Fruit fly (Drosophila melanogaster): Measurements from ENCODE around the gene MED11.

The MED11 gene

dm6 chr3L:18765657-18766592, 20.3 kb downstream of the MED11 start (continued):
- TF ChIP-seq Abd-B (GFP tag; optimal IDR thresholded peaks at IDR 0.05) (no peak), CG7963 (GFP tag; IDR thresholded peaks at IDR 0.05; ENCODE audit: partially characterized antibody) (no peak), gsb (GFP tag; IDR thresholded peaks at IDR 0.05) (no peak), ssp (GFP tag; IDR thresholded peaks at IDR 0.05) (no peak), CG14860 (GFP tag; IDR thresholded peaks at IDR 0.05; ENCODE audit: partially characterized antibody) (no peak), CoRest (tag; optimal IDR thresholded peaks at IDR 0.05) (peak; percentile 11), CG32772 (GFP tag; IDR thresholded peaks at IDR 0.05) (no peak), ab (GFP tag; optimal IDR thresholded peaks at IDR 0.05) (no peak), Hmr (GFP tag; optimal IDR thresholded peaks at IDR 0.05) (peak; percentile 40), Hmx (GFP tag; optimal IDR thresholded peaks at IDR 0.05) (no peak), wor (GFP tag; IDR thresholded peaks at IDR 0.05) (no peak), esg (GFP tag; conservative IDR thresholded peaks at IDR 0.05) (no peak; the same call in 1 of the 2 replicates), NFAT (GFP tag; IDR thresholded peaks at IDR 0.05) (no peak), CG5245 (GFP tag; optimal IDR thresholded peaks at IDR 0.05) (no peak), Dfd (GFP tag; optimal IDR thresholded peaks at IDR 0.05) (no peak), Tbp (GFP tag; optimal IDR thresholded peaks at IDR 0.05) (no peak), ci (GFP tag; IDR thresholded peaks at IDR 0.05) (peak; percentile 63; the same call in 2 of the 3 replicates), cwo (GFP tag; optimal IDR thresholded peaks at IDR 0.05) (peak; percentile 2), crp (GFP tag; optimal IDR thresholded peaks at IDR 0.05) (no peak), chm (GFP tag; IDR thresholded peaks at IDR 0.05) (peak; percentile 31; the same call in 1 of the 2 replicates), her (GFP tag; optimal IDR thresholded peaks at IDR 0.05) (no peak), Pdp1 (GFP tag; optimal IDR thresholded peaks at IDR 0.05) (peak in 1 of 2 experiments; percentile 92), Antp (GFP tag; optimal IDR thresholded peaks at IDR 0.05) (no peak), CG11093 (GFP tag; IDR thresholded peaks at IDR 0.05) (no peak), CG12391 (tag; optimal IDR thresholded peaks at IDR 0.05) (no peak), Ravus (GFP tag; IDR thresholded peaks at IDR 0.05) (no peak), H2.0 (GFP tag; IDR thresholded peaks at IDR 0.05) (no peak), CG1647 (GFP tag; optimal IDR thresholded peaks at IDR 0.05) (no peak), ase (GFP tag; IDR thresholded peaks at IDR 0.05) (no peak), CG8944 (GFP tag; optimal IDR thresholded peaks at IDR 0.05) (no peak), ken (GFP tag; IDR thresholded peaks at IDR 0.05) (no peak), cad (GFP tag; optimal IDR thresholded peaks at IDR 0.05) (no peak), CG2889 (GFP tag; IDR thresholded peaks at IDR 0.05) (no peak), CG11085 (GFP tag; IDR thresholded peaks at IDR 0.05) (peak; percentile 8; the same call in 1 of the 2 replicates), CG16779 (GFP tag; IDR thresholded peaks at IDR 0.05) (no peak), CG16815 (GFP tag; optimal IDR thresholded peaks at IDR 0.05) (no peak), CG13287 (GFP tag; IDR thresholded peaks at IDR 0.05; ENCODE audit: partially characterized antibody) (peak; percentile 61), insv (GFP tag; optimal IDR thresholded peaks at IDR 0.05) (no peak), crc (GFP tag; optimal IDR thresholded peaks at IDR 0.05) (no peak), vnd (GFP tag; IDR thresholded peaks at IDR 0.05; ENCODE audit: partially characterized antibody) (no peak), Camta (GFP tag; optimal IDR thresholded peaks at IDR 0.05) (no peak), lola (GFP tag; optimal IDR thresholded peaks at IDR 0.05) (no peak), lbe (GFP tag; optimal IDR thresholded peaks at IDR 0.05) (no peak), nerfin-2 (GFP tag; IDR thresholded peaks at IDR 0.05; ENCODE audit: partially characterized antibody) (no peak), onecut (GFP tag; IDR thresholded peaks at IDR 0.05) (peak; percentile 47), CG4617 (GFP tag; optimal IDR thresholded peaks at IDR 0.05; ENCODE audit: borderline replicate concordance) (no peak), CG12744 (GFP tag; optimal IDR thresholded peaks at IDR 0.05) (no peak), sc (optimal IDR thresholded peaks at IDR 0.05) (no peak), sc (GFP tag; optimal IDR thresholded peaks at IDR 0.05) (no peak)
